Worm (Caenorhabditis elegans) whole organism, mixed stage, embryonic: ENCODE results near the gene irld-52.

Experiments used
- ceh-83 ChIP-seq: fragments of 200-800 bp; sonication (Bioruptor generic); optimal IDR thresholded peaks from 2 replicates; lab custom pipeline; 2018; ENCODE audit warnings: mild to moderate bottlenecking, missing genetic modification characterization, missing compliant biosample characterization
- elt-3 ChIP-seq: fragments of 150-350 bp; optimal IDR thresholded peaks from 2 replicates; lab custom pipeline; 2014; ENCODE audit warnings: missing biosample characterization, missing genetic modification characterization
- lin-13 ChIP-seq: fragments of 150-350 bp; optimal IDR thresholded peaks from 2 replicates; lab custom pipeline; 2014; ENCODE audit warnings: missing biosample characterization, missing genetic modification characterization
- lsy-2 ChIP-seq: fragments of 150-350 bp; optimal IDR thresholded peaks from 2 replicates; lab custom pipeline; 2014; ENCODE audit warnings: missing biosample characterization, missing genetic modification characterization
- mab-5 ChIP-seq: fragments of 150-350 bp; optimal IDR thresholded peaks from 2 replicates; lab custom pipeline; 2014; ENCODE audit warnings: missing biosample characterization, missing genetic modification characterization
- nhr-12 ChIP-seq: fragments of 150-350 bp; optimal IDR thresholded peaks from 2 replicates; lab custom pipeline; 2014; ENCODE audit warnings: missing biosample characterization, missing genetic modification characterization
- nhr-237 ChIP-seq: fragments of 150-350 bp; optimal IDR thresholded peaks from 2 replicates; lab custom pipeline; 2014; ENCODE audit warnings: missing biosample characterization, missing genetic modification characterization
- nhr-28 ChIP-seq: fragments of 150-350 bp; optimal IDR thresholded peaks from 2 replicates; lab custom pipeline; 2014; ENCODE audit warnings: missing biosample characterization, missing genetic modification characterization
- pha-4 ChIP-seq: fragments of 150-350 bp; optimal IDR thresholded peaks from 2 replicates; lab custom pipeline; 2018; ENCODE audit warnings: missing biosample characterization, missing genetic modification reagents, missing genetic modification characterization
- tbx-8 ChIP-seq: fragments of 200-800 bp; sonication (Bioruptor generic); optimal IDR thresholded peaks from 2 replicates; lab custom pipeline; 2018; ENCODE audit warnings: mild to moderate bottlenecking, missing genetic modification characterization, moderate library complexity, missing compliant biosample characterization
- unc-62 ChIP-seq: fragments of 150-350 bp; optimal IDR thresholded peaks from 2 replicates; lab custom pipeline; 2014; ENCODE audit warnings: missing biosample characterization, missing genetic modification reagents, missing genetic modification characterization
- ztf-11 ChIP-seq: fragments of 150-350 bp; optimal IDR thresholded peaks from 2 replicates; lab custom pipeline; 2014; ENCODE audit warnings: missing biosample characterization, missing genetic modification characterization

DNA sequence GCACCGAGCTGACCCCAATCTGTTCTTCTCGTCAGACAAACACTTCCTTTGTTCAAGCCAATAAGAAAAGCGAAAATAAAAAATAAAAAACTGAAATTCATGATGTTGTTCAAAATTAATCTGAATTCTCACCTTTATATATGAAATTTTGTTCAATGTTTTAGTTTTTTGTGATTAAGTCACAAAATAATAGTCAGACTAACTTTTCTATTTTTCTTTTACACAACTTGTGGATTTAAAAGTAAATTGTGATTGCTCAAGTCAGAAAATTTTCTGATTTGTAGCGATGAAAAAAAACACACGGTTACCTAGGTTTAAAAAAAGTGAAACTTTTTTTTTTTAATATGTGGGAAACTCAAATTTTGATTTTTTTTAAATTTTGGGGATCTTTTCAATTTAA, 38.3 kb downstream of the irld-52 start, which contains the start of gene abf-3:
- TF ChIP-seq elt-3 (tag; lab: Kevin White, UChicago) (no peak), ztf-11 (tag; lab: Kevin White, UChicago) (no peak), unc-62 (GFP tag; lab: Kevin White, UChicago) (no peak), nhr-237 (tag; lab: Kevin White, UChicago) (no peak), nhr-28 (tag; lab: Kevin White, UChicago) (no peak), lsy-2 (tag; lab: Kevin White, UChicago) (no peak), tbx-8 (GFP tag; lab: Kevin White, UChicago) (no peak), ceh-83 (no peak), mab-5 (tag; lab: Kevin White, UChicago) (no peak), nhr-12 (no peak), lin-13 (tag; lab: Kevin White, UChicago) (no peak), pha-4 (tag; lab: Kevin White, UChicago) (no peak)
